Fruit fly (Drosophila melanogaster) whole organism, wandering third instar larva: ENCODE data around the gene CG16813.
"Not testable (repeated sequence)": the region's sequence is repeated elsewhere in the genome, so short reads cannot be mapped to it uniquely, and the experiment has no call there.

Experiments
- Abd-B ChIP-seq: fragments of >200 bp; optimal IDR thresholded peaks from 2 replicates; lab custom pipeline; 2017; ENCODE audit warnings: missing biosample characterization, missing genetic modification characterization
- CG32264 ChIP-seq: fragments of 200-800 bp; sonication (Bioruptor generic); optimal IDR thresholded peaks from 2 replicates; lab custom pipeline; 2016; ENCODE audit warnings: missing biosample characterization, missing genetic modification characterization
- CG9705 ChIP-seq: fragments of 200-800 bp; sonication (Bioruptor generic); optimal IDR thresholded peaks from 2 replicates; lab custom pipeline; 2018; ENCODE audit warnings: missing biosample characterization, mild to moderate bottlenecking, missing genetic modification characterization
- CrebA ChIP-seq: fragments of 200-800 bp; sonication (Bioruptor generic); optimal IDR thresholded peaks from 2 replicates; lab custom pipeline; 2016; ENCODE audit warnings: missing biosample characterization, mild to moderate bottlenecking, missing genetic modification characterization, borderline replicate concordance
- Dif ChIP-seq: fragments of 200-275, 200-300 bp; sonication (Bioruptor generic); optimal IDR thresholded peaks from 2 replicates; lab custom pipeline; 2018; ENCODE audit warnings: missing biosample characterization, missing genetic modification characterization; ENCODE audit not compliant: partially characterized antibody
- GATAd ChIP-seq: sonication (Bioruptor generic); optimal IDR thresholded peaks from 2 replicates; lab custom pipeline; 2016; ENCODE audit warnings: missing biosample characterization, missing genetic modification characterization
- HLH106 ChIP-seq: fragments of 200-800 bp; optimal IDR thresholded peaks from 3 replicates; lab custom pipeline; 2019; ENCODE audit warnings: missing biosample characterization, mild to moderate bottlenecking, missing genetic modification characterization, moderate library complexity
- Hnf4 ChIP-seq: fragments of 200-800 bp; sonication (Bioruptor generic); optimal IDR thresholded peaks from 2 replicates; lab custom pipeline; 2016; ENCODE audit warnings: missing biosample characterization, mild to moderate bottlenecking, missing genetic modification characterization
- Hr78 ChIP-seq: fragments of >200 bp; optimal IDR thresholded peaks from 2 replicates; lab custom pipeline; 2017; ENCODE audit warnings: missing biosample characterization, missing genetic modification characterization
- Hr83 ChIP-seq: fragments of 200-300 bp; sonication (Bioruptor generic); optimal IDR thresholded peaks from 2 replicates; lab custom pipeline; 2016; ENCODE audit warnings: missing biosample characterization, mild to moderate bottlenecking, missing genetic modification characterization, moderate library complexity; ENCODE audit not compliant: poor library complexity, severe bottlenecking
- Jra ChIP-seq: sonication (Bioruptor generic); optimal IDR thresholded peaks from 2 replicates; lab custom pipeline; 2016; ENCODE audit warnings: missing biosample characterization, missing genetic modification characterization
- Mio ChIP-seq: sonication (Bioruptor generic); optimal IDR thresholded peaks from 2 replicates; lab custom pipeline; 2016; ENCODE audit warnings: missing biosample characterization, missing genetic modification characterization
- Myc ChIP-seq: fragments of >200 bp; optimal IDR thresholded peaks from 2 replicates; lab custom pipeline; 2017
- OdsH ChIP-seq: fragments of 200-800 bp; sonication (Bioruptor generic); optimal IDR thresholded peaks from 2 replicates; lab custom pipeline; 2016; ENCODE audit warnings: missing biosample characterization, mild to moderate bottlenecking, missing genetic modification characterization
- Rel ChIP-seq, 2 experiments: fragments of 200-800 bp; sonication (Bioruptor generic) in 1 of 2; optimal IDR thresholded peaks; 2 replicates in 1 of 2; 3 replicates in 1 of 2; lab custom pipeline; 2016 to 2019; ENCODE audit warnings: mild to moderate bottlenecking in 2 of 2, missing biosample characterization in 2 of 2, missing genetic modification characterization in 2 of 2, moderate library complexity in 1 of 2
- Sp1 ChIP-seq: fragments of 200-800 bp; sonication (Bioruptor generic); optimal IDR thresholded peaks from 3 replicates; lab custom pipeline; 2019; ENCODE audit warnings: missing biosample characterization, mild to moderate bottlenecking, missing genetic modification characterization, moderate library complexity
- Vsx2 ChIP-seq: fragments of 200-300, 225-300 bp; sonication (Bioruptor generic); optimal IDR thresholded peaks from 2 replicates; lab custom pipeline; 2018; ENCODE audit warnings: missing biosample characterization, missing genetic modification characterization; ENCODE audit not compliant: partially characterized antibody
- br ChIP-seq: fragments of 200-800 bp; sonication (Bioruptor generic); optimal IDR thresholded peaks from 2 replicates; lab custom pipeline; 2016; ENCODE audit warnings: missing biosample characterization, missing genetic modification characterization
- brk ChIP-seq: fragments of 200-800 bp; sonication (Bioruptor generic); optimal IDR thresholded peaks from 2 replicates; lab custom pipeline; 2016; ENCODE audit warnings: missing biosample characterization, mild to moderate bottlenecking, missing genetic modification characterization
- dl ChIP-seq, 2 experiments: fragments of 175-275, 200-275 bp in 1 of 2; fragments of 200-275 bp in 1 of 2; sonication (Bioruptor generic); optimal IDR thresholded peaks; lab custom pipeline; 2018; ENCODE audit warnings: mild to moderate bottlenecking in 2 of 2, missing biosample characterization in 2 of 2, missing genetic modification characterization in 2 of 2, moderate library complexity in 2 of 2; ENCODE audit not compliant: partially characterized antibody in 2 of 2, insufficient read depth in 1 of 2
- ey ChIP-seq: fragments of 200-800 bp; sonication (Bioruptor generic); optimal IDR thresholded peaks from 2 replicates; lab custom pipeline; 2016; ENCODE audit warnings: missing biosample characterization, missing genetic modification characterization
- foxo ChIP-seq, 2 experiments: fragments of 200-800 bp; sonication (Bioruptor generic); optimal IDR thresholded peaks; 2 replicates in 1 of 2; 3 replicates in 1 of 2; lab custom pipeline; 2016 to 2017; ENCODE audit warnings: missing biosample characterization in 2 of 2, missing genetic modification characterization in 2 of 2
- fru ChIP-seq: fragments of 200-800 bp; sonication (Bioruptor generic); optimal IDR thresholded peaks from 3 replicates; lab custom pipeline; 2016; ENCODE audit warnings: missing biosample characterization, mild to moderate bottlenecking, missing genetic modification characterization
- h ChIP-seq: fragments of 200-800 bp; sonication (Bioruptor generic); optimal IDR thresholded peaks from 3 replicates; lab custom pipeline; 2016; ENCODE audit warnings: missing biosample characterization, mild to moderate bottlenecking, missing genetic modification characterization
- jim ChIP-seq: fragments of 175-275, 200-325 bp; sonication (Bioruptor generic); optimal IDR thresholded peaks from 2 replicates; lab custom pipeline; 2016; ENCODE audit warnings: missing biosample characterization, mild to moderate bottlenecking, missing genetic modification characterization
- lola ChIP-seq: fragments of >200 bp; optimal IDR thresholded peaks from 2 replicates; lab custom pipeline; 2017; ENCODE audit warnings: missing biosample characterization, missing genetic modification characterization
- pan ChIP-seq: fragments of >200 bp; optimal IDR thresholded peaks from 2 replicates; lab custom pipeline; 2017
- psq ChIP-seq: fragments of 200-800 bp; sonication (Bioruptor generic); optimal IDR thresholded peaks from 3 replicates; lab custom pipeline; 2017; ENCODE audit warnings: missing biosample characterization, mild to moderate bottlenecking, missing genetic modification characterization, moderate library complexity
- rgr ChIP-seq: fragments of 200-800 bp; sonication (Bioruptor generic); optimal IDR thresholded peaks from 3 replicates; lab custom pipeline; 2016; ENCODE audit warnings: missing biosample characterization, mild to moderate bottlenecking, missing genetic modification characterization
- sage ChIP-seq: fragments of 200-800 bp; sonication (Bioruptor generic); optimal IDR thresholded peaks from 2 replicates; lab custom pipeline; 2016; ENCODE audit warnings: missing biosample characterization, mild to moderate bottlenecking, missing genetic modification characterization
- sv ChIP-seq: fragments of 200-800 bp; sonication (Bioruptor generic); optimal IDR thresholded peaks from 3 replicates; lab custom pipeline; 2016; ENCODE audit warnings: missing biosample characterization, missing genetic modification characterization
- usp ChIP-seq: fragments of >200 bp; optimal IDR thresholded peaks from 2 replicates; lab custom pipeline; 2017; ENCODE audit warnings: missing biosample characterization, missing genetic modification characterization
- woc ChIP-seq: sonication (Bioruptor generic); optimal IDR thresholded peaks from 2 replicates; lab custom pipeline; 2016; ENCODE audit warnings: missing biosample characterization, mild to moderate bottlenecking, missing genetic modification characterization

Gene CG16813

DNA sequence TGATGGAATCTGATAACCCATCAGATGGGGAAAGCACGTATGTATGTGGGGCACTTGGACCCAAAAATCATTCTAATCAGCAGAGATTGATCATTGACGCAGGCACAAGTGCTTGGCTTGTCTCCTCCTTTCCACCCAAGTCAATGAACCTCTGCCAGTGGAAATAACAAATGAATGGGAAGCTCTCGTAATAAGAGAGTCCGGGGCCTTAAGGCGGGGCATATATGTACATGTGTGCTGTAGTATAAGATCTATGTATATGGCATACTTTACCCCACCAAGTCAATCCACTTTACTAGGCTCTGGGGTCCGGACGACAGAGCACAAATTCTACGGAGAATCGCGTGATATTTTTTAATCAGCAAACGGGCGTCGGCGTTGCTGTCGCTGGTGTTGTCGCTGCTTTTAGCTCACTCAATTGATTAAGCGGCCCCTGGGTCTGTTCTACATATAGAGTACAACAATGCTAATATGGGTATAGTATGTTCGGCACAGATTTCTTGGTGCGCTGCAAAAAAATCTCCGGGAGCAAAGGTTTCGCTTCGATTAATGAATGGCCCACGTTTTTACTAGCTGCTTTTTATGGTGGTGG, 21.2 kb upstream of the CG16813 start (continued):
- TF ChIP-seq pan (no peak), Myc (lab: Kevin White, UChicago) (no peak), OdsH (GFP tag; lab: Kevin White, UChicago) (peak; percentile 13), brk (GFP tag; lab: Kevin White, UChicago) (no peak), Mio (GFP tag; lab: Kevin White, UChicago) (no peak), Sp1 (GFP tag; lab: Kevin White, UChicago) (no peak), HLH106 (no peak), dl (GFP tag; optimal IDR thresholded peaks at IDR 0.05; lab: Kevin White, UChicago; ENCODE audit: insufficient read depth in 1 of 2, partially characterized antibody in 2 of 2) (no peak)

DNA sequence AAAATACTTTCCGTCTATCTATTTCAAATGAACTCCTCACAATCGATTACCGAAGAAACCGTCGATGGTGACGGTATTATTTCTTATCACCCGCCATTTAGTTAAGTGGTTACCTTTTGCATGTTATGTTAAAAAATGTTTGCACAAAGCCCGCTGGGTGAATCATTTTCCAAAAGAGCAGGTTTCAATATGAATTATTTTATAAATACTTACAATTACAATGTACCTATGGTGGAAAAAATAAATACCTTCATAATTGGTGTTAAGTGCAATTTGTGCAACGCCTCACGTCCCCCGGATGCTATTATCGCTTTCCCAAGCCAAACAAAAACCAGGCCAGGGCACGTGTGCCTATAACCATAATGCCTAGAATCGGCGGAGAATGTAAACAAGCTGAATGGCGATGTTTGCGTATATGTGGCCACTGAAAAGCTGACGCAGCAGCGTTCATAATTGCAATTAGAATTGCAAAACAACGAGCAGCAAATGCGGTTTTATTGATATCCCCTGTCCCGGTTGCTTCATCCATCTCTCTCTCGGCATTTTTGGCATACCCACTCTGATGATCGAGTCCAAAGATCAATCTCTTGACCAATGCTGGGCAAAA, 20.4 kb upstream of the CG16813 start:
- TF ChIP-seq lola (GFP tag; lab: Kevin White, UChicago) = no peak
- TF ChIP-seq rgr (GFP tag; lab: Kevin White, UChicago) = no peak

DNA sequence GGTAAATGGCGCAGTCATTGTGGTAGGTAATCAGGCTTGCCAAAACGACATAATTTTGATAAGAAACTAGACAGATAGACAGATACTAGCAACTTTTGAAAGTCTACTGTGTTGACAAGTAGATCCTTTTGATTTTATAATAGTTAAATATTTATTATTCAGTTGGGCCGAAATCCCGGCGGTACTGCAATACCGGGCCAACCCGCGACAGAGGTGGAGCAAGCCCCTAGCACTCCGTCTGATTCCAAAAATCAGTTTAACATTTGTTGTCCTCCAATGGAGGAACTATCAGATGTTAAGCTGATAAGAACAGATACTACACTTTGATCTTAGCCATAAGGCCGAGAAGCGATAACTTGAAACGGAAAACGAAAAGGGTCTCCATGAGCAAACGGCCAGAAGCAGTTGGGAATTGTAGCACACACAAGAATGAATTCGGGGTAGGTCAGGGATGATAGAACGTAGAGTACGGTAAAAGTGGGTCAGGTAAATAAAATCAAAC, 15.5 kb upstream of the CG16813 start, which contains the start of gene CG15482:
TSS of gene CG15482 (minus strand) at position 51 of the 502 bp plus-strand sequence.
- not testable (repeated sequence) for TF ChIP-seq CrebA (GFP tag; lab: Kevin White, UChicago); psq (GFP tag; lab: Kevin White, UChicago); CG9705

DNA sequence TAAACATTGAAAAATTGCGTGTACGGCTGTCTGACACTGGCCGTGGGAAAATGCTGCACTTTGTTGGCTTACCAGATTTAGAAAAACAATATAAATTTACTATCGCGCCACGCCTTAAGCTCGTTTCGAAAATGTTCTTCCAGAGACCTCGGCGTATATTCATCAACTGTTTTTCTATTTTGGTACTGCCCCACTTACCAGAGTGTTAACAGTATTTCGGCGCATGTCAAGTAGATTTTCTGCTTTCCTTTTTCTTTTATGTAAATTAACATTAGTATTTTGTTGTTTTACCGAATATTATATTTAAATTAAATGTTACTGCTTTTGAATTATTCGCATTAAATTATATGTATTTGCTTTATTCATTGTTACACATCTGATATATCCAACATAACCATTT, 12.3 kb upstream of the CG16813 start, which contains the start of gene kek4:
TSS of gene kek4 (minus strand) at position 341 of the 400 bp plus-strand sequence.
- TF ChIP-seq Rel (GFP tag; optimal IDR thresholded peaks at IDR 0.05; lab: Kevin White, UChicago) = no peak
- TF ChIP-seq Rel (tag; optimal IDR thresholded peaks at IDR 0.05; lab: Kevin White, UChicago) = peak; percentile 69
- no peak for TF ChIP-seq Hr78 (GFP tag; lab: Kevin White, UChicago)
- no peak for TF ChIP-seq Dif (GFP tag; lab: Kevin White, UChicago)

DNA sequence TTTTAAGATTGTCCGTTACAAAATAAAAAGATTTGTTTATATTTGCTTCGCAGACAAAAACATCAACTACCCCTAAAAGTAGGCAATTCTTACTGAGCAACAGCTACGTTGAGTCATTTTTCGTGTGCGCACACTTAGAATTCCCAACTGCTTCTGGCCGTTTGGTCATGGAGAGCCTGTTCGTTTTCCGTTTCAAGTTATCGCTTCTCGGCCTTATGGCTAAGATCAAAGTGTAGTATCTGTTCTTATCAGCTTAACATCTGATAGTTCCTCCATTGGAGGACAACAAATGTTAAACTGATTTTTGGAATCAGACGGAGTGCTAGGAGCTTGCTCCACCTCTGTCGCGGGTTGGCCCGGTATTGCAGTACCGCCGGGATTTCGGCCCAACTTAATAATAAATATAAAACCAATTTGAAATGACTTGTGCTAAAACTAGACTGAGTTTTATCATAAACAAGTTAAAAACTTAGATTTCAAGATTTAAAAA, 11.6 kb upstream of the CG16813 start:
- TF ChIP-seq woc (GFP tag; lab: Kevin White, UChicago) = peak; percentile 55
- peak; percentile 26 for TF ChIP-seq jim (GFP tag; lab: Kevin White, UChicago)
- TF ChIP-seq h = peak; percentile 77
- TF ChIP-seq Myc (lab: Kevin White, UChicago) = peak; percentile 5
- peak; percentile 25 for TF ChIP-seq OdsH (GFP tag; lab: Kevin White, UChicago)
- peak; percentile 64 for TF ChIP-seq br (GFP tag; lab: Kevin White, UChicago)
- TF ChIP-seq Hr83 = peak; percentile 2
- peak; percentile 82 for TF ChIP-seq Hnf4
- peak in 1 of 2 experiments; percentile 61 for TF ChIP-seq foxo (GFP tag; optimal IDR thresholded peaks at IDR 0.05; lab: Kevin White, UChicago)
- TF ChIP-seq psq (GFP tag; lab: Kevin White, UChicago) = peak; percentile 9
- TF ChIP-seq fru (GFP tag; lab: Kevin White, UChicago) = peak; percentile 69
- TF ChIP-seq HLH106 = peak; percentile 43
- peak; percentile 6 for TF ChIP-seq ey (GFP tag; lab: Kevin White, UChicago)

DNA sequence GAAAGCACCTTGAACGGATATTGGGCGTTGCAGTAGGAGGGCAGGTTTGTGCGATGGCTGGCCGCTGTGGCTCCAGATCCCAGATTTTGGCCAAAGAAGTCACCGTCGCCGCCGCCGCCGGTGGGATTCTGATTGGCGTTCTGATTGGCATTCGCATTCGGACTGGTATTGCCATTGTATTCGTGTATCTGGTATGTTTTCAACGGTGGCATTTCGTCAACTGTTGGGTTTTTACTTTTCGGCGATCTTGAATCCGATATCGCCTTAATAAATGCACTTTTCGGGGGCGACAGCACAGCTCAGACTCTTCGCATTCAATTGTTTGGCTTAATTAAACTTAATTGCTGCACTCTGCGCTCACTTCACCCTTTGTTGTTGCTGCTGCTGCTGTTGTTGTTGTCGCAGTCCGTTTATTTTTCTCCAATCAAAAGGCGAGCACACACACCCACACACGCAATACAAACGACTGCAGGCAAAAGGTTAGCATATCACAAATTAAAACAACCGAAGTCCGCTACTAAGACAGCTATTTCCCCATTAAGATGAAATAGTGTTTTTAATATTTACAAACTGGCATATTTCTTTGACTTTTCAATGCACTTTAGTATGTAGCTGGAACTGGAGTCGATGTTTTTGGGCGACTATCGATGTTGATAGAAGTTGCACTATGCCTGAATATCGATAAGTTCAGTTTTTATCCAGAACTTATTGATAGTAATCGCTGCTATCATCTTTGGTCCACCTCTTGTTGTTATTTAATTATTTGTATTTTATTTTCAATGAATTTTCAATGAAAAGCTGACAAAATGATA, 7.8 kb upstream of the CG16813 start, which contains the start of the genes CG9426 and mRF1:
TSS of gene CG9426 (minus strand) at position 643 of the 812 bp plus-strand sequence.
TSS of gene mRF1 (plus strand) at position 699 of the 812 bp plus-strand sequence.
- TF ChIP-seq fru (GFP tag; lab: Kevin White, UChicago) (peak; percentile 0), sage (no peak), Hr78 (GFP tag; lab: Kevin White, UChicago) (no peak), psq (GFP tag; lab: Kevin White, UChicago) (peak; percentile 15), Hr83 (peak; percentile 74), dl (GFP tag; optimal IDR thresholded peaks at IDR 0.05; lab: Kevin White, UChicago; ENCODE audit: insufficient read depth in 1 of 2, partially characterized antibody in 2 of 2) (no peak), Myc (lab: Kevin White, UChicago) (no peak), HLH106 (peak; percentile 20), rgr (GFP tag; lab: Kevin White, UChicago) (peak; percentile 41), Jra (GFP tag; lab: Kevin White, UChicago) (peak; percentile 37), sv (GFP tag; lab: Kevin White, UChicago) (no peak), OdsH (GFP tag; lab: Kevin White, UChicago) (no peak), foxo (GFP tag; optimal IDR thresholded peaks at IDR 0.05; lab: Kevin White, UChicago) (no peak), CG32264 (no peak), Vsx2 (GFP tag; lab: Kevin White, UChicago) (no peak), usp (GFP tag; lab: Kevin White, UChicago) (no peak), Hnf4 (peak; percentile 79), h (peak; percentile 55), jim (GFP tag; lab: Kevin White, UChicago) (no peak), lola (GFP tag; lab: Kevin White, UChicago) (no peak), GATAd (no peak), Dif (GFP tag; lab: Kevin White, UChicago) (no peak), Abd-B (no peak)
